Fruit fly (Drosophila melanogaster): ENCODE data around the gene CG9135.

CG9135 gene

dm6 chr2L:6085733-6086317 lies 35.2 kb downstream of the CG9135 start (continued):
- TF ChIP-seq ac (GFP tag; optimal IDR thresholded peaks at IDR 0.05) (no peak), prd (optimal IDR thresholded peaks at IDR 0.05) (no peak), prd (GFP tag; IDR thresholded peaks at IDR 0.05) (no peak), CG18599 (GFP tag; optimal IDR thresholded peaks at IDR 0.05) (peak; percentile 50), Adf1 (GFP tag; IDR thresholded peaks at IDR 0.05) (peak; percentile 85), caup (GFP tag; optimal IDR thresholded peaks at IDR 0.05; ENCODE audit: severe bottlenecking) (peak; percentile 23), CG4820 (GFP tag; optimal IDR thresholded peaks at IDR 0.05) (no peak), CG8944 (GFP tag; optimal IDR thresholded peaks at IDR 0.05) (no peak), CG18619 (GFP tag; optimal IDR thresholded peaks at IDR 0.05) (no peak), vnd (GFP tag; IDR thresholded peaks at IDR 0.05; ENCODE audit: partially characterized antibody) (no peak), CG32767 (GFP tag; IDR thresholded peaks at IDR 0.05) (peak; percentile 83), kah (GFP tag; optimal IDR thresholded peaks at IDR 0.05) (no peak), CG16813 (GFP tag; IDR thresholded peaks at IDR 0.05; ENCODE audit: partially characterized antibody) (no peak), exex (tag; optimal IDR thresholded peaks at IDR 0.05) (peak; percentile 42), Xbp1 (GFP tag; optimal IDR thresholded peaks at IDR 0.05) (no peak), CG10321 (GFP tag; IDR thresholded peaks at IDR 0.05) (no peak), Oaz (GFP tag; IDR thresholded peaks at IDR 0.05) (no peak), CG17385 (GFP tag; optimal IDR thresholded peaks at IDR 0.05) (no peak), CG2712 (tag; optimal IDR thresholded peaks at IDR 0.05) (no peak), scrt (GFP tag; optimal IDR thresholded peaks at IDR 0.05) (peak; percentile 58), CG11398 (GFP tag; optimal IDR thresholded peaks at IDR 0.05) (no peak), Dbx (GFP tag; IDR thresholded peaks at IDR 0.05) (peak; percentile 50; the same call in 2 of the 3 replicates), CG10267 (tag; optimal IDR thresholded peaks at IDR 0.05) (no peak), Hmr (GFP tag; optimal IDR thresholded peaks at IDR 0.05) (peak; percentile 40), Nf-YB (GFP tag; optimal IDR thresholded peaks at IDR 0.05) (no peak), fd3F (GFP tag; optimal IDR thresholded peaks at IDR 0.05) (no peak), sens-2 (GFP tag; IDR thresholded peaks at IDR 0.05) (no peak), Dref (GFP tag; IDR thresholded peaks at IDR 0.05) (no peak), CG9437 (GFP tag; optimal IDR thresholded peaks at IDR 0.05) (no peak), slou (GFP tag; optimal IDR thresholded peaks at IDR 0.05) (no peak), h (optimal IDR thresholded peaks at IDR 0.05) (no peak), HLH4C (GFP tag; IDR thresholded peaks at IDR 0.05; ENCODE audit: partially characterized antibody) (no peak), psq (GFP tag; optimal IDR thresholded peaks at IDR 0.05) (no peak), cwo (GFP tag; optimal IDR thresholded peaks at IDR 0.05) (peak; percentile 60), CG17829 (tag; optimal IDR thresholded peaks at IDR 0.05) (no peak), Side (GFP tag; optimal IDR thresholded peaks at IDR 0.05) (no peak), Chrac-16 (GFP tag; optimal IDR thresholded peaks at IDR 0.05) (no peak), otp (GFP tag; IDR thresholded peaks at IDR 0.05) (no peak), CG10366 (GFP tag; IDR thresholded peaks at IDR 0.05) (no peak), CG2202 (tag; optimal IDR thresholded peaks at IDR 0.05) (no peak), Myb (GFP tag; optimal IDR thresholded peaks at IDR 0.05) (no peak), mirr (GFP tag; optimal IDR thresholded peaks at IDR 0.05) (peak; percentile 68), CG8281 (tag; optimal IDR thresholded peaks at IDR 0.05) (no peak), CG8290 (GFP tag; optimal IDR thresholded peaks at IDR 0.05) (no peak), CG8290 (tag; optimal IDR thresholded peaks at IDR 0.05) (peak in 1 of 2 experiments; percentile 10), ranshi (GFP tag; IDR thresholded peaks at IDR 0.05) (no peak), Eip74EF (GFP tag; optimal IDR thresholded peaks at IDR 0.05) (no peak), kay (GFP tag; optimal IDR thresholded peaks at IDR 0.05) (no peak), Bteb2 (GFP tag; optimal IDR thresholded peaks at IDR 0.05) (no peak), hth (optimal IDR thresholded peaks at IDR 0.05) (no peak), CG8359 (GFP tag; optimal IDR thresholded peaks at IDR 0.05; ENCODE audit: borderline replicate concordance) (no peak)
